Fruit fly (Drosophila melanogaster) whole organism, embryonic: ENCODE data around the gene fig.
A peak's percentile ranks its signal among the peaks of the same experiment; 100 is the strongest.

Experiments used
- Blimp-1 ChIP-seq: fragments of 200-800 bp; sonication (Bioruptor generic); optimal IDR thresholded peaks from 3 replicates; lab custom pipeline; 2018; ENCODE audit warnings: missing biosample characterization, missing genetic modification characterization, mild to moderate bottlenecking, moderate library complexity, missing genetic modification reagents
- CG11247 ChIP-seq: fragments of 200-800 bp; sonication (Bioruptor generic); IDR thresholded peaks from 2 replicates; pipeline ENCODE4 v1.3.6; 2022; ENCODE audit warnings: missing biosample characterization, missing genetic modification characterization
- CG11560 ChIP-seq: fragments of 200-800 bp; sonication (Bioruptor generic); IDR thresholded peaks from 3 replicates; pipeline ENCODE4 v1.3.6; 2022; ENCODE audit warnings: missing biosample characterization, missing genetic modification characterization
- CG12236 ChIP-seq: fragments of 200-800 bp; sonication (Bioruptor generic); optimal IDR thresholded peaks from 2 replicates; lab custom pipeline; 2016; ENCODE audit warnings: missing biosample characterization, missing genetic modification characterization
- CG12744 ChIP-seq: fragments of 200-800 bp; sonication (Bioruptor generic); optimal IDR thresholded peaks from 2 replicates; lab custom pipeline; 2016; ENCODE audit warnings: missing biosample characterization, missing genetic modification characterization
- CG13424 ChIP-seq: fragments of 200-800 bp; sonication (Bioruptor generic); optimal IDR thresholded peaks from 2 replicates; lab custom pipeline; 2019; ENCODE audit warnings: missing biosample characterization, mild to moderate bottlenecking, missing genetic modification characterization, moderate library complexity
- CG14050 ChIP-seq: fragments of 200-800 bp; sonication (Bioruptor generic); IDR thresholded peaks from 3 replicates; pipeline ENCODE4 v1.3.6; 2022; ENCODE audit warnings: missing biosample characterization, missing genetic modification characterization
- CG17612 ChIP-seq: fragments of 200-800 bp; sonication (Bioruptor generic); IDR thresholded peaks from 2 replicates; pipeline ENCODE4 v1.3.6; 2022; ENCODE audit warnings: missing biosample characterization, missing genetic modification characterization
- CG17829 ChIP-seq: fragments of 200-800 bp; optimal IDR thresholded peaks from 2 replicates; lab custom pipeline; 2019; ENCODE audit warnings: missing biosample characterization, mild to moderate bottlenecking, missing genetic modification characterization, moderate library complexity
- CG1792 ChIP-seq: fragments of 200-800 bp; sonication (Bioruptor generic); optimal IDR thresholded peaks from 2 replicates; lab custom pipeline; 2016; ENCODE audit warnings: missing biosample characterization, missing genetic modification characterization
- CG32772 ChIP-seq: fragments of 200-800 bp; sonication (Bioruptor generic); IDR thresholded peaks from 2 replicates; pipeline ENCODE4 v1.3.6; 2022; ENCODE audit warnings: missing biosample characterization, missing genetic modification characterization
- CG4360 ChIP-seq: fragments of 200-800 bp; sonication (Bioruptor generic); IDR thresholded peaks from 2 replicates; pipeline ENCODE4 v1.3.6; 2022; ENCODE audit warnings: missing biosample characterization, missing genetic modification characterization
- CG5180 ChIP-seq: fragments of 200-800 bp; sonication (Bioruptor generic); optimal IDR thresholded peaks from 3 replicates; lab custom pipeline; 2017; ENCODE audit warnings: missing biosample characterization, missing genetic modification characterization, mild to moderate bottlenecking, moderate library complexity, missing genetic modification reagents
- CG6689 ChIP-seq: fragments of 200-800 bp; sonication (Bioruptor generic); IDR thresholded peaks from 2 replicates; pipeline ENCODE4 v1.3.6; 2022; ENCODE audit warnings: missing biosample characterization, missing genetic modification characterization
- CG8478 ChIP-seq: fragments of >200 bp; optimal IDR thresholded peaks from 2 replicates; lab custom pipeline; 2018
- CG8924 ChIP-seq: fragments of 200-800 bp; optimal IDR thresholded peaks from 3 replicates; lab custom pipeline; 2019; ENCODE audit warnings: missing biosample characterization, mild to moderate bottlenecking, missing genetic modification characterization, moderate library complexity
- CG9797 ChIP-seq: fragments of 200-800 bp; sonication (Bioruptor generic); optimal IDR thresholded peaks from 3 replicates; lab custom pipeline; 2018; ENCODE audit warnings: missing biosample characterization, mild to moderate bottlenecking, missing genetic modification characterization
- Camta ChIP-seq: fragments of 200-800 bp; sonication (Bioruptor generic); optimal IDR thresholded peaks from 2 replicates; lab custom pipeline; 2016; ENCODE audit warnings: missing biosample characterization, missing genetic modification characterization
- D19A ChIP-seq: fragments of 200-800 bp; optimal IDR thresholded peaks from 3 replicates; lab custom pipeline; 2019; ENCODE audit warnings: missing biosample characterization, mild to moderate bottlenecking, missing genetic modification characterization, moderate library complexity
- Doc3 ChIP-seq: fragments of 200-800 bp; sonication (Bioruptor generic); IDR thresholded peaks from 3 replicates; pipeline ENCODE4 v1.3.6; 2022; ENCODE audit warnings: missing biosample characterization, missing genetic modification characterization; ENCODE audit not compliant: partially characterized antibody
- Fer3 ChIP-seq: fragments of 200-800 bp; sonication (Bioruptor generic); optimal IDR thresholded peaks from 2 replicates; lab custom pipeline; 2018; ENCODE audit warnings: missing biosample characterization, mild to moderate bottlenecking, missing genetic modification characterization, moderate library complexity
- HLH4C ChIP-seq: fragments of 200-800 bp; sonication (Bioruptor generic); IDR thresholded peaks from 3 replicates; pipeline ENCODE4 v1.3.6; 2022; ENCODE audit warnings: missing biosample characterization, missing genetic modification characterization; ENCODE audit not compliant: partially characterized antibody
- HmgZ ChIP-seq: fragments of 200-800 bp; sonication (Bioruptor generic); optimal IDR thresholded peaks from 2 replicates; lab custom pipeline; 2018; ENCODE audit warnings: missing biosample characterization, mild to moderate bottlenecking, missing genetic modification characterization
- Jarid2 ChIP-seq: fragments of 200-800 bp; sonication (Bioruptor generic); optimal IDR thresholded peaks from 3 replicates; lab custom pipeline; 2017; ENCODE audit warnings: mild to moderate bottlenecking, missing biosample characterization, missing genetic modification reagents, missing genetic modification characterization
- Oli ChIP-seq: fragments of 200-800 bp; sonication (Bioruptor generic); optimal IDR thresholded peaks from 2 replicates; lab custom pipeline; 2018; ENCODE audit warnings: missing biosample characterization, mild to moderate bottlenecking, missing genetic modification characterization, moderate library complexity
- Pdp1 ChIP-seq, 2 experiments: fragments of 200-800 bp; sonication (Bioruptor generic); optimal IDR thresholded peaks; 3 replicates each; lab custom pipeline; 2016; ENCODE audit warnings: missing biosample characterization in 2 of 2, missing genetic modification characterization in 2 of 2, mild to moderate bottlenecking in 1 of 2, moderate library complexity in 1 of 2
- Sin3A ChIP-seq: fragments of >200 bp; optimal IDR thresholded peaks from 2 replicates; lab custom pipeline; 2018
- ato ChIP-seq: fragments of 200-800 bp; sonication (Bioruptor generic); IDR thresholded peaks from 2 replicates; pipeline ENCODE4 v1.3.6; 2022; ENCODE audit warnings: missing biosample characterization, missing genetic modification characterization; ENCODE audit not compliant: partially characterized antibody
- bcd ChIP-seq: fragments of 200-800 bp; sonication (Bioruptor generic); optimal IDR thresholded peaks from 2 replicates; lab custom pipeline; 2017; ENCODE audit warnings: missing biosample characterization, mild to moderate bottlenecking, missing genetic modification characterization
- br ChIP-seq: fragments of >200 bp; optimal IDR thresholded peaks from 2 replicates; lab custom pipeline; 2017
- cg ChIP-seq: fragments of 200-800 bp; sonication (Bioruptor generic); optimal IDR thresholded peaks from 3 replicates; lab custom pipeline; 2019; ENCODE audit warnings: missing biosample characterization, mild to moderate bottlenecking, missing genetic modification characterization, moderate library complexity
- crol ChIP-seq: fragments of 200-800 bp; sonication (Bioruptor generic); IDR thresholded peaks from 2 replicates; pipeline ENCODE4 v1.3.6; 2022; ENCODE audit warnings: missing biosample characterization, missing genetic modification characterization
- danr ChIP-seq: fragments of 200-800 bp; sonication (Bioruptor generic); IDR thresholded peaks from 2 replicates; pipeline ENCODE4 v1.3.6; 2022; ENCODE audit warnings: missing biosample characterization, missing genetic modification characterization
- dati ChIP-seq: fragments of 200-800 bp; sonication (Bioruptor generic); IDR thresholded peaks from 2 replicates; pipeline ENCODE4 v1.3.6; 2022; ENCODE audit warnings: missing biosample characterization, missing genetic modification characterization
- fd64A ChIP-seq: fragments of 200-800 bp; sonication (Bioruptor generic); optimal IDR thresholded peaks from 3 replicates; lab custom pipeline; 2018; ENCODE audit warnings: missing biosample characterization, mild to moderate bottlenecking, missing genetic modification characterization
- fu2 ChIP-seq: fragments of 200-800 bp; sonication (Bioruptor generic); optimal IDR thresholded peaks from 2 replicates; lab custom pipeline; 2016; ENCODE audit warnings: missing biosample characterization, missing genetic modification characterization
- h ChIP-seq: fragments of >200 bp; optimal IDR thresholded peaks from 2 replicates; lab custom pipeline; 2017
- inv ChIP-seq: fragments of 200-800 bp; sonication (Bioruptor generic); IDR thresholded peaks from 2 replicates; pipeline ENCODE4 v1.3.6; 2022; ENCODE audit warnings: missing biosample characterization, missing genetic modification characterization; ENCODE audit not compliant: partially characterized antibody
- jigr1 ChIP-seq: fragments of 200-800 bp; sonication (Bioruptor generic); IDR thresholded peaks from 3 replicates; pipeline ENCODE4 v1.3.6; 2022; ENCODE audit warnings: missing biosample characterization, missing genetic modification characterization
- maf-S ChIP-seq: fragments of 200-800 bp; sonication (Bioruptor generic); optimal IDR thresholded peaks from 2 replicates; lab custom pipeline; 2016; ENCODE audit warnings: missing biosample characterization, missing genetic modification characterization
- mam ChIP-seq: fragments of 200-800 bp; sonication (Bioruptor generic); optimal IDR thresholded peaks from 3 replicates; lab custom pipeline; 2016; ENCODE audit warnings: missing biosample characterization, missing genetic modification characterization
- org-1 ChIP-seq: fragments of 200-800 bp; sonication (Bioruptor generic); optimal IDR thresholded peaks from 2 replicates; lab custom pipeline; 2017; ENCODE audit warnings: missing biosample characterization, missing genetic modification characterization
- pum ChIP-seq: fragments of 200-800 bp; sonication (Bioruptor generic); optimal IDR thresholded peaks from 2 replicates; lab custom pipeline; 2016; ENCODE audit warnings: missing biosample characterization, missing genetic modification characterization
- ro ChIP-seq: fragments of 200-800 bp; sonication (Bioruptor generic); IDR thresholded peaks from 2 replicates; pipeline ENCODE4 v1.3.6; 2022; ENCODE audit warnings: missing biosample characterization, missing genetic modification characterization
- sens ChIP-seq: fragments of 200-800 bp; sonication (Bioruptor generic); peaks from one replicate; lab custom pipeline; 2016; ENCODE audit warnings: missing biosample characterization, missing genetic modification characterization
- sens-2 ChIP-seq: fragments of 200-800 bp; sonication (Bioruptor generic); IDR thresholded peaks from 2 replicates; pipeline ENCODE4 v1.3.6; 2022; ENCODE audit warnings: missing biosample characterization, missing genetic modification characterization
- slbo ChIP-seq: fragments of 200-800 bp; sonication (Bioruptor generic); IDR thresholded peaks from 2 replicates; pipeline ENCODE4 v1.3.6; 2022; ENCODE audit warnings: missing biosample characterization, missing genetic modification characterization
- slp2 ChIP-seq: fragments of 200-800 bp; sonication (Bioruptor generic); optimal IDR thresholded peaks from 2 replicates; lab custom pipeline; 2016; ENCODE audit warnings: missing biosample characterization, missing genetic modification characterization
- trem ChIP-seq: fragments of 200-800 bp; optimal IDR thresholded peaks from 3 replicates; lab custom pipeline; 2019; ENCODE audit warnings: missing biosample characterization, mild to moderate bottlenecking, missing genetic modification characterization, moderate library complexity
- tup ChIP-seq: fragments of 200-800 bp; sonication (Bioruptor generic); optimal IDR thresholded peaks from 2 replicates; lab custom pipeline; 2016; ENCODE audit warnings: missing biosample characterization, mild to moderate bottlenecking, missing genetic modification characterization, moderate library complexity
- vnd ChIP-seq: fragments of 200-800 bp; sonication (Bioruptor generic); IDR thresholded peaks from 3 replicates; pipeline ENCODE4 v1.3.6; 2022; ENCODE audit warnings: missing biosample characterization, missing genetic modification characterization; ENCODE audit not compliant: partially characterized antibody
- wor ChIP-seq: fragments of 200-800 bp; sonication (Bioruptor generic); IDR thresholded peaks from 2 replicates; pipeline ENCODE4 v1.3.6; 2022; ENCODE audit warnings: missing biosample characterization, missing genetic modification characterization
- zen2 ChIP-seq: fragments of 200-800 bp; sonication (Bioruptor generic); IDR thresholded peaks from 3 replicates; pipeline ENCODE4 v1.3.6; 2022; ENCODE audit warnings: missing biosample characterization, missing genetic modification characterization; ENCODE audit not compliant: partially characterized antibody

Gene fig

DNA sequence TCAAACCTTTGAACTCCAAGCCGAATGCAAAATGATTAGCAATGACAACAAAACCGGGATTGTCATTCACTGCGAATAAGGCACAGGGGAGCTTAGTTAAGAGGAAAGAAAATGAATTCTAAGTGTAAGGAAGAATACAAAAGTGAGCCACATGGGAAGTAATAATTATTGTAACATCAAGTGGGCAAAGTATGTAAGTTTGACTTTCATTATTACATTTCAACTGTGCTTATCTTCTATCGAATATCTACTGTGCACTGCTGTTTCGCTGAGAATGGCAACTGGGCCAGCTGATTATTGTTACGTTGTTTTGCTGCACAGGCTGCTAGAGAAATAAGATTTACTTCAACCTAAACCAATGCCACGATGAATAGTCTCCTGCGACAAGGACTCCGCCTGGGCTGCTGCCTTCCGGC, 43.6 kb downstream of the fig start, which contains the start of the genes CG7601 and CIA30 (continued):
- TF ChIP-seq vnd (no peak), CG4360 (GFP tag; lab: Robert Waterston, UW) (peak; percentile 97), HLH4C (GFP tag; lab: Robert Waterston, UW) (no peak), bcd (peak; percentile 99), CG8924 (peak; percentile 97), Jarid2 (no peak), CG9797 (GFP tag; lab: Kevin White, UChicago) (peak; percentile 46), CG11247 (peak; percentile 100), cg (GFP tag; lab: Kevin White, UChicago) (no peak), sens (GFP tag; lab: Kevin White, UChicago) (peak; percentile 100), CG12236 (GFP tag; lab: Kevin White, UChicago) (peak; percentile 96), danr (GFP tag; lab: Robert Waterston, UW) (peak; percentile 100), CG14050 (GFP tag; lab: Robert Waterston, UW) (peak; percentile 100), CG12744 (GFP tag; lab: Kevin White, UChicago) (peak; percentile 95), maf-S (GFP tag; lab: Kevin White, UChicago) (peak; percentile 98), Oli (tag; lab: Kevin White, UChicago) (peak; percentile 96), Doc3 (no peak), pum (GFP tag; lab: Kevin White, UChicago) (peak; percentile 99), slp2 (GFP tag; lab: Kevin White, UChicago) (peak; percentile 99), wor (GFP tag; lab: Robert Waterston, UW) (peak; percentile 99), Camta (GFP tag; lab: Kevin White, UChicago) (peak; percentile 99), CG8478 (lab: Kevin White, UChicago) (no peak), tup (GFP tag; lab: Kevin White, UChicago) (peak; percentile 97), CG17612 (peak; percentile 100), fd64A (GFP tag; lab: Kevin White, UChicago) (peak; percentile 95), Pdp1 (GFP tag; optimal IDR thresholded peaks at IDR 0.05; lab: Kevin White, UChicago) (peak; percentile 99), br (lab: Kevin White, UChicago) (no peak), jigr1 (GFP tag; lab: Robert Waterston, UW) (peak; percentile 100), CG13424 (tag; lab: Kevin White, UChicago) (peak; percentile 98), fu2 (GFP tag; lab: Kevin White, UChicago) (peak; percentile 98), sens-2 (GFP tag; lab: Robert Waterston, UW) (peak; percentile 100), dati (GFP tag; lab: Robert Waterston, UW) (peak; percentile 100), Sin3A (lab: Kevin White, UChicago) (peak; percentile 6), org-1 (GFP tag; lab: Kevin White, UChicago) (peak; percentile 98), CG6689 (GFP tag; lab: Robert Waterston, UW) (peak; percentile 100), CG32772 (GFP tag; lab: Robert Waterston, UW) (peak; percentile 100), zen2 (GFP tag; lab: Robert Waterston, UW) (no peak), CG1792 (GFP tag; lab: Kevin White, UChicago) (peak; percentile 98), D19A (tag; lab: Kevin White, UChicago) (peak; percentile 94), HmgZ (tag; lab: Kevin White, UChicago) (peak; percentile 98), CG5180 (GFP tag; lab: Kevin White, UChicago) (peak; percentile 92), h (lab: Kevin White, UChicago) (no peak), mam (GFP tag; lab: Kevin White, UChicago) (peak; percentile 100), inv (no peak), slbo (GFP tag; lab: Robert Waterston, UW) (peak; percentile 100), Blimp-1 (GFP tag; lab: Kevin White, UChicago) (peak; percentile 95), ato (peak; percentile 63; the same call in 1 of the 2 replicates), Fer3 (peak; percentile 99), CG11560 (tag; lab: Robert Waterston, UW) (peak; percentile 97), crol (GFP tag; lab: Robert Waterston, UW) (peak; percentile 94), ro (peak; percentile 100), CG17829 (peak; percentile 97), trem (tag; lab: Kevin White, UChicago) (peak; percentile 95)
